Worm (Caenorhabditis elegans) whole organism, L4 larva: ENCODE measurements around the gene clec-214.

Experiments
- F44E2.7 ChIP-seq: fragments of 200-800 bp; sonication (Bioruptor generic); IDR thresholded peaks from 2 replicates; pipeline ENCODE4 v2.1.2; 2022; ENCODE audit warnings: missing genetic modification characterization, missing compliant biosample characterization
- F49E8.2 ChIP-seq: sonication (generic microtip); optimal IDR thresholded peaks from 2 replicates; lab custom pipeline; 2016; ENCODE audit warnings: missing compliant biosample characterization, mild to moderate bottlenecking, missing genetic modification characterization, borderline replicate concordance
- T26A8.4 ChIP-seq: fragments of 200-800 bp; sonication (Bioruptor generic); IDR thresholded peaks from 2 replicates; pipeline ENCODE4 v1.3.6; 2022; ENCODE audit warnings: missing genetic modification characterization, missing compliant biosample characterization
- Y48G9A.11 ChIP-seq: fragments of 200-800 bp; sonication (Bioruptor generic); IDR thresholded peaks from 2 replicates; pipeline ENCODE4 v1.3.6; 2022; ENCODE audit warnings: missing genetic modification reagents, missing genetic modification characterization, missing compliant biosample characterization
- ZK546.5 ChIP-seq, 2 experiments: sonication (generic microtip); optimal IDR thresholded peaks; 2 replicates each; lab custom pipeline; 2017; ENCODE audit warnings: missing biosample characterization in 2 of 2, missing genetic modification characterization in 2 of 2
- aha-1 ChIP-seq: fragments of 150-350 bp; peaks from one replicate; lab custom pipeline; 2014; ENCODE audit warnings: missing biosample characterization, missing genetic modification characterization
- aly-2 ChIP-seq: sonication (generic microtip); optimal IDR thresholded peaks from 2 replicates; lab custom pipeline; 2018; ENCODE audit warnings: missing biosample characterization, missing genetic modification characterization
- arid-1 ChIP-seq: fragments of 200-800 bp; sonication (Bioruptor generic); conservative IDR thresholded peaks from 2 replicates; pipeline ENCODE4 v1.3.6; 2022; ENCODE audit warnings: missing genetic modification reagents, missing genetic modification characterization, missing compliant biosample characterization
- ceh-28 ChIP-seq: fragments of 150-350 bp; optimal IDR thresholded peaks from 2 replicates; lab custom pipeline; 2014; ENCODE audit warnings: missing biosample characterization, missing genetic modification reagents, missing genetic modification characterization
- ceh-44 ChIP-seq: fragments of 200-800 bp; sonication (Bioruptor generic); IDR thresholded peaks from 2 replicates; pipeline ENCODE4 v1.3.6; 2022; ENCODE audit warnings: missing genetic modification reagents, missing genetic modification characterization, missing compliant biosample characterization
- cey-2 ChIP-seq: sonication (generic microtip); optimal IDR thresholded peaks from 3 replicates; lab custom pipeline; 2017; ENCODE audit warnings: missing genetic modification characterization, mild to moderate bottlenecking, missing compliant biosample characterization, antibody characterized with exemption, borderline replicate concordance; ENCODE audit not compliant: insufficient read depth
- ctbp-1 ChIP-seq: fragments of 200-800 bp; sonication (Bioruptor generic); IDR thresholded peaks from 2 replicates; pipeline ENCODE4 v1.3.6; 2022; ENCODE audit warnings: missing genetic modification reagents, missing genetic modification characterization, missing compliant biosample characterization
- dmd-6 ChIP-seq: fragments of 200-800 bp; sonication (Bioruptor generic); IDR thresholded peaks from 2 replicates; pipeline ENCODE4 v1.3.6; 2022; ENCODE audit warnings: missing genetic modification reagents, missing genetic modification characterization, missing compliant biosample characterization
- dmd-8 ChIP-seq: fragments of 200-800 bp; sonication (Bioruptor generic); IDR thresholded peaks from 2 replicates; pipeline ENCODE4 v1.3.6; 2022; ENCODE audit warnings: missing genetic modification characterization, missing compliant biosample characterization
- dmd-9 ChIP-seq: fragments of 200-800 bp; sonication (Bioruptor generic); IDR thresholded peaks from 2 replicates; pipeline ENCODE4 v1.3.6; 2022; ENCODE audit warnings: missing genetic modification reagents, missing genetic modification characterization, missing compliant biosample characterization
- duxl-1 ChIP-seq: sonication (generic microtip); optimal IDR thresholded peaks from 2 replicates; lab custom pipeline; 2016; ENCODE audit warnings: mild to moderate bottlenecking, missing genetic modification characterization, moderate library complexity, missing compliant biosample characterization; ENCODE audit not compliant: poor library complexity
- gei-8 ChIP-seq: fragments of 200-800 bp; sonication (Bioruptor generic); optimal IDR thresholded peaks from 2 replicates; lab custom pipeline; 2018; ENCODE audit warnings: mild to moderate bottlenecking, missing genetic modification characterization, missing compliant biosample characterization
- hlh-11 ChIP-seq: fragments of 200-800 bp; sonication (Bioruptor generic); optimal IDR thresholded peaks from 2 replicates; lab custom pipeline; 2018; ENCODE audit warnings: mild to moderate bottlenecking, missing genetic modification characterization, missing compliant biosample characterization
- lin-29 ChIP-seq: fragments of 200-800 bp; sonication (Bioruptor generic); IDR thresholded peaks from 2 replicates; pipeline ENCODE4 v1.3.6; 2022; ENCODE audit warnings: missing genetic modification reagents, missing genetic modification characterization, missing compliant biosample characterization
- lsy-2 ChIP-seq, 2 experiments: fragments of 150-350 bp in 1 of 2; sonication (generic microtip) in 1 of 2; optimal IDR thresholded peaks; 2 replicates each; lab custom pipeline; 2014 to 2017; ENCODE audit warnings: missing biosample characterization in 2 of 2, missing genetic modification characterization in 2 of 2
- madf-9 ChIP-seq: fragments of 200-800 bp; sonication (Bioruptor generic); conservative IDR thresholded peaks from 2 replicates; pipeline ENCODE4 v1.3.6; 2022; ENCODE audit warnings: missing genetic modification reagents, missing genetic modification characterization, missing compliant biosample characterization
- mep-1 ChIP-seq: fragments of 150-350 bp; sonication (generic microtip); optimal IDR thresholded peaks from 3 replicates; lab custom pipeline; 2014; ENCODE audit warnings: missing biosample characterization, missing genetic modification characterization
- mxl-2 ChIP-seq: fragments of 200-800 bp; sonication (Bioruptor generic); conservative IDR thresholded peaks from 2 replicates; pipeline ENCODE4 v1.3.6; 2022; ENCODE audit warnings: missing genetic modification reagents, missing genetic modification characterization, missing compliant biosample characterization
- nhr-237 ChIP-seq: sonication (generic microtip); optimal IDR thresholded peaks from 2 replicates; lab custom pipeline; 2017; ENCODE audit warnings: missing biosample characterization, missing genetic modification characterization
- nhr-6 ChIP-seq: fragments of 150-350 bp; optimal IDR thresholded peaks from 2 replicates; lab custom pipeline; 2014; ENCODE audit warnings: missing biosample characterization, missing genetic modification characterization
- php-3 ChIP-seq: fragments of 200-800 bp; sonication (Bioruptor generic); IDR thresholded peaks from 2 replicates; pipeline ENCODE4 v1.3.6; 2022; ENCODE audit warnings: missing genetic modification reagents, missing genetic modification characterization, missing compliant biosample characterization
- pqm-1 ChIP-seq: sonication (generic microtip); optimal IDR thresholded peaks from 2 replicates; lab custom pipeline; 2017; ENCODE audit warnings: missing biosample characterization, missing genetic modification characterization
- rbr-2 ChIP-seq: sonication (generic microtip); optimal IDR thresholded peaks from 2 replicates; lab custom pipeline; 2016; ENCODE audit warnings: missing genotype, missing genetic modification characterization, missing compliant biosample characterization
- saeg-2 ChIP-seq: fragments of 200-800 bp; sonication (Bioruptor generic); IDR thresholded peaks from 2 replicates; pipeline ENCODE4 v1.3.6; 2022; ENCODE audit warnings: missing genetic modification reagents, missing genetic modification characterization, missing compliant biosample characterization
- snpc-4 ChIP-seq: fragments of 150-350 bp; optimal IDR thresholded peaks from 2 replicates; lab custom pipeline; 2014; ENCODE audit warnings: missing biosample characterization, missing genetic modification characterization
- tra-1 ChIP-seq: fragments of 200-800 bp; sonication (Bioruptor generic); IDR thresholded peaks from 2 replicates; pipeline ENCODE4 v1.3.6; 2022; ENCODE audit warnings: missing genetic modification reagents, missing genetic modification characterization, missing compliant biosample characterization
- unc-130 ChIP-seq: sonication (generic microtip); optimal IDR thresholded peaks from 2 replicates; lab custom pipeline; 2016; ENCODE audit warnings: missing genetic modification reagents, missing genetic modification characterization, missing compliant biosample characterization
- unc-62 ChIP-seq, 3 experiments: fragments of 150-350 bp in 1 of 3; sonication (generic microtip); optimal IDR thresholded peaks in 2 of 3; peaks in 1 of 3; 1 replicate in 1 of 3; 2 replicates in 2 of 3; lab custom pipeline; 2014 to 2017; ENCODE audit warnings: missing biosample characterization in 3 of 3, missing genetic modification characterization in 3 of 3, missing genetic modification reagents in 3 of 3, missing genotype in 1 of 3
- zfp-3 ChIP-seq: fragments of 200-800 bp; sonication (Bioruptor generic); conservative IDR thresholded peaks from 2 replicates; pipeline ENCODE4 v1.3.6; 2022; ENCODE audit warnings: missing genetic modification reagents, missing genetic modification characterization, missing compliant biosample characterization

clec-214 gene

ce11 chrV:7635469-7635868, 25.3 kb downstream of the clec-214 start, which contains the start of gene srd-29:
Gene srd-29 (plus strand): TSS chrV:7635769.
- TF ChIP-seq pqm-1 (tag; lab: Kevin White, UChicago) (no peak), aha-1 (tag; lab: Kevin White, UChicago) (peak; percentile 45), dmd-8 (GFP tag; lab: Robert Waterston, UW) (no peak)

ce11 chrV:7637801-7638200, 27.6 kb downstream of the clec-214 start, which contains the start of gene clec-45:
Gene clec-45 (plus strand): TSS chrV:7638101.
- TF ChIP-seq rbr-2 (tag; lab: Kevin White, UChicago) (no peak), snpc-4 (tag; lab: Kevin White, UChicago) (no peak), lin-29 (GFP tag; lab: Robert Waterston, UW) (no peak), mep-1 (tag; lab: Kevin White, UChicago) (no peak), arid-1 (GFP tag; lab: Robert Waterston, UW) (no peak), mxl-2 (GFP tag; lab: Robert Waterston, UW) (no peak), ceh-28 (tag; lab: Kevin White, UChicago) (no peak), ceh-44 (GFP tag; lab: Robert Waterston, UW) (no peak), F49E8.2 (tag; lab: Kevin White, UChicago) (no peak), dmd-6 (no peak), tra-1 (GFP tag; lab: Robert Waterston, UW) (no peak), T26A8.4 (GFP tag; lab: Robert Waterston, UW) (no peak), unc-130 (no peak), gei-8 (GFP tag; lab: Kevin White, UChicago) (no peak)

- TF ChIP-seq Y48G9A.11 (GFP tag; lab: Robert Waterston, UW) (no peak), unc-62 (GFP tag; optimal IDR thresholded peaks at IDR 0.05 in 1 of 2; lab: Kevin White, UChicago) (peak in 1 of 2 experiments; percentile 76), unc-62 (tag; optimal IDR thresholded peaks at IDR 0.05; lab: Kevin White, UChicago) (no peak), aha-1 (tag; lab: Kevin White, UChicago) (peak; percentile 78), aly-2 (no peak)
These were observed 29.2 kb downstream of the clec-214 start for ce11 chrV:7639356-7639755.

- TF ChIP-seq F44E2.7 (GFP tag; lab: Robert Waterston, UW) (no peak), lin-29 (GFP tag; lab: Robert Waterston, UW) (no peak), nhr-237 (tag; lab: Kevin White, UChicago) (no peak), ctbp-1 (GFP tag; lab: Robert Waterston, UW) (no peak), pqm-1 (tag; lab: Kevin White, UChicago) (no peak), duxl-1 (no peak), php-3 (GFP tag; lab: Robert Waterston, UW) (no peak), hlh-11 (tag; lab: Kevin White, UChicago) (no peak), dmd-9 (GFP tag; lab: Robert Waterston, UW) (no peak), lsy-2 (tag; optimal IDR thresholded peaks at IDR 0.05; lab: Kevin White, UChicago) (no peak), zfp-3 (GFP tag; lab: Robert Waterston, UW) (no peak), saeg-2 (GFP tag; lab: Robert Waterston, UW) (no peak), arid-1 (GFP tag; lab: Robert Waterston, UW) (no peak), madf-9 (GFP tag; lab: Robert Waterston, UW) (no peak), nhr-6 (tag; lab: Kevin White, UChicago) (no peak), ceh-44 (GFP tag; lab: Robert Waterston, UW) (no peak), cey-2 (tag; lab: Kevin White, UChicago) (no peak), T26A8.4 (GFP tag; lab: Robert Waterston, UW) (no peak), mep-1 (tag; lab: Kevin White, UChicago) (no peak), ZK546.5 (tag; optimal IDR thresholded peaks at IDR 0.05; lab: Kevin White, UChicago) (no peak)
These were observed 29.6 kb downstream of the clec-214 start, which contains the start of gene F07C4.10 for ce11 chrV:7639787-7640186. Gene F07C4.10 (minus strand): TSS chrV:7639887.
